Fruit fly (Drosophila melanogaster): ENCODE results near the gene hale.

dm6 chr3L:19945469-19945868 is 40.2 kb downstream of the hale start:
- no peak for TF ChIP-seq CG8478 (optimal IDR thresholded peaks at IDR 0.05)
- TF ChIP-seq CTCF (optimal IDR thresholded peaks at IDR 0.05) = no peak

Measured in S2 (cell line).